Worm (Caenorhabditis elegans) whole organism, young adult: ENCODE data around the gene gldi-2.

Experiments
- D2030.7 ChIP-seq: fragments of 200-800 bp; sonication (Bioruptor generic); IDR thresholded peaks from 2 replicates; pipeline ENCODE4 v1.3.6; 2022; ENCODE audit warnings: missing genetic modification reagents, missing genetic modification characterization, missing compliant biosample characterization
- F10E7.11 ChIP-seq: sonication (generic microtip); optimal IDR thresholded peaks from 2 replicates; lab custom pipeline; 2017; ENCODE audit warnings: mild to moderate bottlenecking, missing genetic modification characterization, moderate library complexity, missing compliant biosample characterization
- F23B12.7 ChIP-seq: sonication (generic microtip); optimal IDR thresholded peaks from 2 replicates; lab custom pipeline; 2017; ENCODE audit warnings: missing genetic modification characterization, mild to moderate bottlenecking, missing compliant biosample characterization, antibody characterized with exemption, moderate library complexity; ENCODE audit not compliant: insufficient read depth
- F37B4.10 ChIP-seq: fragments of 200-800 bp; sonication (Bioruptor generic); IDR thresholded peaks from 2 replicates; pipeline ENCODE4 v1.3.6; 2022; ENCODE audit warnings: missing genetic modification characterization, missing compliant biosample characterization
- F57C9.4 ChIP-seq: sonication (generic microtip); optimal IDR thresholded peaks from 2 replicates; lab custom pipeline; 2017; ENCODE audit warnings: mild to moderate bottlenecking, missing genetic modification characterization, missing compliant biosample characterization
- K12H6.12 ChIP-seq: fragments of 200-800 bp; sonication (Bioruptor generic); optimal IDR thresholded peaks from 2 replicates; lab custom pipeline; 2018; ENCODE audit warnings: mild to moderate bottlenecking, missing genetic modification characterization, missing compliant biosample characterization
- Y53G8AR.9 ChIP-seq: fragments of 200-800 bp; sonication (Bioruptor generic); conservative IDR thresholded peaks from 2 replicates; pipeline ENCODE4 v1.3.6; 2022; ENCODE audit warnings: missing genetic modification reagents, missing genetic modification characterization, missing compliant biosample characterization
- Y79H2A.3 ChIP-seq: fragments of 200-800 bp; sonication (Bioruptor generic); conservative IDR thresholded peaks from 2 replicates; pipeline ENCODE4 v1.3.6; 2022; ENCODE audit warnings: missing genetic modification reagents, missing genetic modification characterization, missing compliant biosample characterization
- aptf-2 ChIP-seq: fragments of 200-800 bp; sonication (Bioruptor generic); conservative IDR thresholded peaks from 2 replicates; pipeline ENCODE4 v1.3.6; 2022; ENCODE audit warnings: missing genetic modification reagents, missing genetic modification characterization, missing compliant biosample characterization
- atf-7 ChIP-seq: sonication (generic microtip); optimal IDR thresholded peaks from 2 replicates; lab custom pipeline; 2017; ENCODE audit warnings: mild to moderate bottlenecking, missing genetic modification characterization, missing compliant biosample characterization
- athp-1 ChIP-seq: sonication (generic microtip); optimal IDR thresholded peaks from 2 replicates; lab custom pipeline; 2017; ENCODE audit warnings: mild to moderate bottlenecking, missing genetic modification characterization, missing compliant biosample characterization
- attf-5 ChIP-seq: fragments of 200-800 bp; sonication (Bioruptor generic); optimal IDR thresholded peaks from 2 replicates; lab custom pipeline; 2018; ENCODE audit warnings: mild to moderate bottlenecking, missing genetic modification characterization, missing compliant biosample characterization
- attf-6 ChIP-seq: fragments of 200-800 bp; sonication (Bioruptor generic); IDR thresholded peaks from 2 replicates; pipeline ENCODE4 v1.3.6; 2022; ENCODE audit warnings: missing genetic modification reagents, missing genetic modification characterization, missing compliant biosample characterization
- cebp-1 ChIP-seq, 2 experiments: fragments of 200-800 bp in 1 of 2; sonication (Bioruptor generic) in 1 of 2; sonication (generic microtip) in 1 of 2; IDR thresholded peaks in 1 of 2; optimal IDR thresholded peaks in 1 of 2; 2 replicates each; pipeline versions ENCODE4 v1.3.6 to Lab custom; 2017 to 2022; ENCODE audit warnings: missing compliant biosample characterization in 2 of 2, missing genetic modification characterization in 2 of 2, mild to moderate bottlenecking in 1 of 2, missing genetic modification reagents in 1 of 2, moderate library complexity in 1 of 2
- cebp-2 ChIP-seq: fragments of 200-800 bp; sonication (Bioruptor generic); IDR thresholded peaks from 2 replicates; pipeline ENCODE4 v1.3.6; 2022; ENCODE audit warnings: missing genetic modification characterization, missing compliant biosample characterization
- efl-1 ChIP-seq: fragments of 150-350 bp; optimal IDR thresholded peaks from 2 replicates; lab custom pipeline; 2014; ENCODE audit warnings: missing biosample characterization, missing genetic modification reagents, missing genetic modification characterization
- egl-44 ChIP-seq: fragments of 200-800 bp; sonication (Bioruptor generic); IDR thresholded peaks from 2 replicates; pipeline ENCODE4 v1.3.6; 2022; ENCODE audit warnings: missing genetic modification reagents, missing genetic modification characterization, missing compliant biosample characterization
- egrh-3 ChIP-seq: fragments of 200-800 bp; sonication (Bioruptor generic); IDR thresholded peaks from 2 replicates; pipeline ENCODE4 v1.3.6; 2022; ENCODE audit warnings: missing genetic modification reagents, missing genetic modification characterization, missing compliant biosample characterization
- fkh-3 ChIP-seq: sonication (generic microtip); optimal IDR thresholded peaks from 2 replicates; lab custom pipeline; 2016; ENCODE audit warnings: mild to moderate bottlenecking, missing genetic modification characterization, missing compliant biosample characterization
- him-1 ChIP-seq: sonication (generic microtip); optimal IDR thresholded peaks from 2 replicates; lab custom pipeline; 2016; ENCODE audit warnings: missing genotype, missing genetic modification reagents, missing genetic modification characterization, missing compliant biosample characterization
- hmg-1.2 ChIP-seq: fragments of 200-800 bp; sonication (Bioruptor generic); IDR thresholded peaks from 2 replicates; pipeline ENCODE4 v1.3.6; 2022; ENCODE audit warnings: missing genetic modification reagents, missing genetic modification characterization, missing compliant biosample characterization
- hrde-1 ChIP-seq: sonication (generic microtip); optimal IDR thresholded peaks from 2 replicates; lab custom pipeline; 2016; ENCODE audit warnings: missing genetic modification characterization, mild to moderate bottlenecking, missing compliant biosample characterization, moderate library complexity, missing genotype, missing genetic modification reagents, borderline replicate concordance
- let-607 ChIP-seq, 2 experiments: fragments of 200-800 bp in 1 of 2; sonication (Bioruptor generic) in 1 of 2; sonication (generic microtip) in 1 of 2; optimal IDR thresholded peaks; 2 replicates each; lab custom pipeline; 2016 to 2018; ENCODE audit warnings: mild to moderate bottlenecking in 2 of 2, missing compliant biosample characterization in 2 of 2, missing genetic modification characterization in 2 of 2, moderate library complexity in 2 of 2, missing genotype in 1 of 2
- mcd-1 ChIP-seq: fragments of 200-800 bp; sonication (Bioruptor generic); IDR thresholded peaks from 2 replicates; pipeline ENCODE4 v1.3.6; 2022; ENCODE audit warnings: missing genetic modification reagents, missing genetic modification characterization, missing compliant biosample characterization
- mes-4 ChIP-seq: sonication (generic microtip); optimal IDR thresholded peaks from 2 replicates; lab custom pipeline; 2016; ENCODE audit warnings: missing genotype, missing genetic modification characterization, missing compliant biosample characterization
- nhr-120 ChIP-seq: fragments of 200-800 bp; sonication (Bioruptor generic); IDR thresholded peaks from 2 replicates; pipeline ENCODE4 v1.3.6; 2022; ENCODE audit warnings: missing genetic modification characterization, missing compliant biosample characterization
- nhr-27 ChIP-seq: fragments of 200-800 bp; sonication (Bioruptor generic); optimal IDR thresholded peaks from 2 replicates; lab custom pipeline; 2018; ENCODE audit warnings: mild to moderate bottlenecking, missing genetic modification characterization, moderate library complexity, missing compliant biosample characterization
- nhr-80 ChIP-seq: sonication (generic microtip); optimal IDR thresholded peaks from 2 replicates; lab custom pipeline; 2016; ENCODE audit warnings: missing genetic modification characterization, missing compliant biosample characterization
- nhr-90 ChIP-seq: sonication (generic microtip); optimal IDR thresholded peaks from 2 replicates; lab custom pipeline; 2016; ENCODE audit warnings: missing genotype, mild to moderate bottlenecking, missing genetic modification characterization, missing compliant biosample characterization
- pbrm-1 ChIP-seq: fragments of 200-800 bp; sonication (Bioruptor generic); IDR thresholded peaks from 2 replicates; pipeline ENCODE4 v1.3.6; 2022; ENCODE audit warnings: missing genetic modification reagents, missing genetic modification characterization, missing compliant biosample characterization
- rcor-1 ChIP-seq: fragments of 200-800 bp; sonication (Bioruptor generic); IDR thresholded peaks from 2 replicates; pipeline ENCODE4 v1.3.6; 2022; ENCODE audit warnings: missing genetic modification reagents, missing genetic modification characterization, missing compliant biosample characterization
- rec-8 ChIP-seq, 2 experiments: sonication (generic microtip); optimal IDR thresholded peaks; 2 replicates each; lab custom pipeline; 2016; ENCODE audit warnings: mild to moderate bottlenecking in 2 of 2, missing genetic modification characterization in 2 of 2, missing genetic modification reagents in 2 of 2, missing genotype in 2 of 2, missing biosample characterization in 1 of 2, missing compliant biosample characterization in 1 of 2, moderate library complexity in 1 of 2
- sea-2 ChIP-seq: fragments of 200-800 bp; sonication (Bioruptor generic); IDR thresholded peaks from 2 replicates; pipeline ENCODE4 v1.3.6; 2022; ENCODE audit warnings: missing genetic modification characterization, missing compliant biosample characterization
- snpc-1.1 ChIP-seq: sonication (generic microtip); optimal IDR thresholded peaks from 2 replicates; lab custom pipeline; 2017; ENCODE audit warnings: missing genetic modification characterization, mild to moderate bottlenecking, missing compliant biosample characterization, antibody characterized with exemption, moderate library complexity, missing genotype, missing genetic modification reagents; ENCODE audit not compliant: insufficient read depth
- snpc-1.3 ChIP-seq: sonication (generic microtip); optimal IDR thresholded peaks from 2 replicates; lab custom pipeline; 2017; ENCODE audit warnings: missing genetic modification characterization, mild to moderate bottlenecking, missing compliant biosample characterization, antibody characterized with exemption, moderate library complexity, missing genotype, missing genetic modification reagents; ENCODE audit not compliant: insufficient read depth
- somi-1 ChIP-seq: fragments of 200-800 bp; sonication (Bioruptor generic); optimal IDR thresholded peaks from 2 replicates; lab custom pipeline; 2018; ENCODE audit warnings: mild to moderate bottlenecking, missing genetic modification characterization, missing compliant biosample characterization
- unc-130 ChIP-seq: sonication (generic microtip); optimal IDR thresholded peaks from 2 replicates; lab custom pipeline; 2016; ENCODE audit warnings: missing genetic modification reagents, missing genetic modification characterization, missing compliant biosample characterization
- unc-62 ChIP-seq: fragments of 150-350 bp; optimal IDR thresholded peaks from 2 replicates; lab custom pipeline; 2014; ENCODE audit warnings: missing biosample characterization, missing genetic modification reagents, missing genetic modification characterization
- xnd-1 ChIP-seq: sonication (generic microtip); optimal IDR thresholded peaks from 2 replicates; lab custom pipeline; 2016; ENCODE audit warnings: missing genotype, missing genetic modification reagents, missing genetic modification characterization, missing compliant biosample characterization
- zfh-2 ChIP-seq: fragments of 200-800 bp; sonication (Bioruptor generic); conservative IDR thresholded peaks from 2 replicates; pipeline ENCODE4 v1.3.6; 2022; ENCODE audit warnings: missing genetic modification reagents, missing genetic modification characterization, missing compliant biosample characterization
- ztf-18 ChIP-seq: sonication (generic microtip); optimal IDR thresholded peaks from 2 replicates; lab custom pipeline; 2016; ENCODE audit warnings: missing genotype, mild to moderate bottlenecking, missing genetic modification characterization, missing compliant biosample characterization
- ztf-22 ChIP-seq: fragments of 200-800 bp; sonication (Bioruptor generic); optimal IDR thresholded peaks from 2 replicates; lab custom pipeline; 2018; ENCODE audit warnings: mild to moderate bottlenecking, missing genetic modification characterization, moderate library complexity, missing compliant biosample characterization
- ztf-25 ChIP-seq: fragments of 200-800 bp; sonication (Bioruptor generic); IDR thresholded peaks from 2 replicates; pipeline ENCODE4 v1.3.6; 2022; ENCODE audit warnings: missing genetic modification reagents, missing genetic modification characterization, missing compliant biosample characterization

gldi-2 gene

DNA sequence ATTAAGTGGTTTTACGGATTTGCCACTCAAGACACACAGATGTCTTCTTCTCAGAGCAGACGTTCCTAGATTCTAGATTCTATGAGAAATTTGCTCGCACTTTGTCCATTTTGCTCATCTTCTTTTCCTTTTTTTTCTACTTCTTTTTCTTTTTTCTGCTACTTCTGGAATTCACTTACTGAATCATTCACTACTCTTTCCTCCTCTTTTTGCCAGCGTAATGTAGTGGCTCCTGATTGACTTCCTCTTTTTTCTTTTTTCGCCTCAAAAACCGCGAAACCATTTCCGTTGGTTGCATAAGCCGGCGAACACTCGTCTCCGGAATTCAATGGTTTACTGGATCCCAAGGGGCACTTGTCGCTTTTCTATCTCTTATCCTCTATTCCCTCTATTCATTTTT, 49.0 kb downstream of the gldi-2 start:
- TF ChIP-seq mes-4 (no peak), ztf-18 (tag; lab: Kevin White, UChicago) (no peak), ztf-25 (no peak), hrde-1 (tag; lab: Kevin White, UChicago) (no peak), him-1 (no peak), hmg-1.2 (GFP tag; lab: Robert Waterston, UW) (no peak)

DNA sequence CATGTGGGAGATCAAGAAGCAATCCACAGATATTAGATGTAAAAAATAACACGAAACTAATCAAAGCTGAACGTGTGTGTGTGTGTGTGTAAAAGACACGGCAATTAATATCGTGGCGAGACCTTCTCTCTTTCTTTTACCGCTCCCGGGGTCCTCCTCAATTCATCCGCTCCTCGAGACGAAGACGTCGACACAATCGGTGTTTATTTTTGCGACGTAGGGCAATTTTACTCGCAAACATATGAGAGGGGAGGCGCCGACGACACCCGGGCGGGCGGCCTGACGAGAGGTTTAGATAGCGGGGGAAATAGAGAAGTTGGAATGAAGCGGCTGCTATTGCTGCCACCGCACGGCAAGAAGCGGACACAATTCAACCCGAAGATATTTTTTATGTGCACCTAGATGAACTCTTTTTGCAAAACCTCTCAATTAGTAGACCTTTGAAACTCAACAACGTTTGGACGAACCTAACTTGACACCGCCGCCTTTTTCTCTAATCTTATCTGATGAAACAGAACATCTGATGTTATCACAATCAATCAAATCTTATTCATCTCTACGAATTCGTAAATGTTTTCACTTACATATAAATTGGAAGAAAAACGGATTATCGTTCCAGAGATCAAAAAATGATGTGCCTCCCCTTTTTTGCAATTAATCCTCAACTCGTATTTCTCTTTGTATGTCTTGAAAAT, 49.6 kb downstream of the gldi-2 start:
- TF ChIP-seq zfh-2 (peak; percentile 50; the same call in 1 of the 2 replicates), unc-62 (GFP tag; lab: Kevin White, UChicago) (no peak)

DNA sequence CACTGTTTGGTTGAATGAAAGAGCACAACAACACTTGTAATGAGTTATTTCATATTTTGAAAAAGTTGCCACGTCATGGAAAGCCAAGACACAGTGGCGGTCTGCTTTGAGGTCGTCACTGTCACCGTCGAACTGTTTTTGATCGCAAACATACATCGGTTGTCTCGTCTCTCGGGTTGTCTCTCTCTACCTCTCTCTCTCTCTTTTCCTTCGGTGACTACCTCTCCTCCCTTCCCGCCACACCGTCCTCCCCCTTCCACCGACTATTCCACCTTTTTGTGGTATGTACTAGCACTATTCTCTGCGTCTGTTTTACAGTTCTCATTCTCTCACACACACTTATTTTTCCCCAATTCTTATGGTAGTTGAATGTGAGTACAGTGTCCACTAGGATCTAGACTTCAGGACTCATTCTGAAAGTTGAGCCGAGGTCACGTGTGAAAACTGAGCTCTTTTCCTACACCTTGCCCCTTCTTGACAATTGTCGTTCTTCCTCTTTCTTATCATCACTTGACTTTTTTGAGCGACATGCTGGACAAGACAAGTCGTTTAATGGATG, 50.6 kb downstream of the gldi-2 start:
- TF ChIP-seq efl-1 (GFP tag; lab: Kevin White, UChicago) = no peak
- peak; percentile 16 for TF ChIP-seq nhr-90 (tag; lab: Kevin White, UChicago)
- no peak for TF ChIP-seq F37B4.10 (GFP tag; lab: Robert Waterston, UW)
- no peak for TF ChIP-seq attf-6 (GFP tag; lab: Robert Waterston, UW)
- TF ChIP-seq nhr-80 (tag; lab: Kevin White, UChicago) = peak; percentile 87
- TF ChIP-seq fkh-3 (tag; lab: Kevin White, UChicago) = no peak
- no peak for TF ChIP-seq Y53G8AR.9 (GFP tag; lab: Robert Waterston, UW)
- no peak for TF ChIP-seq snpc-1.3
- TF ChIP-seq snpc-1.1 = no peak
- TF ChIP-seq rcor-1 (GFP tag; lab: Robert Waterston, UW) = no peak
- TF ChIP-seq hmg-1.2 (GFP tag; lab: Robert Waterston, UW) = peak; percentile 24; the same call in 1 of the 2 replicates
- TF ChIP-seq aptf-2 (GFP tag; lab: Robert Waterston, UW) = no peak
- no peak for TF ChIP-seq xnd-1 (tag; lab: Kevin White, UChicago)
- no peak for TF ChIP-seq nhr-27 (tag; lab: Kevin White, UChicago)
- no peak for TF ChIP-seq unc-130 (GFP tag; lab: Kevin White, UChicago)
- no peak for TF ChIP-seq mcd-1 (GFP tag; lab: Robert Waterston, UW)
- TF ChIP-seq D2030.7 = no peak
- no peak for TF ChIP-seq cebp-2 (GFP tag; lab: Robert Waterston, UW)
- no peak for TF ChIP-seq K12H6.12 (tag; lab: Kevin White, UChicago)
- TF ChIP-seq athp-1 (tag; lab: Kevin White, UChicago) = no peak
- peak; percentile 20 for TF ChIP-seq unc-62 (GFP tag; lab: Kevin White, UChicago)
- TF ChIP-seq Y79H2A.3 = no peak
- peak; percentile 5 for TF ChIP-seq atf-7 (tag; lab: Kevin White, UChicago)
- no peak for TF ChIP-seq somi-1
- TF ChIP-seq cebp-1 (GFP tag; IDR thresholded peaks at IDR 0.05; lab: Robert Waterston, UW) = no peak
- peak; percentile 45 for TF ChIP-seq cebp-1 (tag; optimal IDR thresholded peaks at IDR 0.05; lab: Kevin White, UChicago)
- no peak for TF ChIP-seq rec-8 (tag; optimal IDR thresholded peaks at IDR 0.05; lab: Kevin White, UChicago)
- TF ChIP-seq ztf-22 (GFP tag; lab: Kevin White, UChicago) = no peak
- TF ChIP-seq F57C9.4 (tag; lab: Kevin White, UChicago) = no peak
- TF ChIP-seq F23B12.7 = no peak
- no peak for TF ChIP-seq egl-44
- peak; percentile 34 for TF ChIP-seq attf-5
- peak; percentile 64 for TF ChIP-seq egrh-3
- no peak for TF ChIP-seq sea-2 (GFP tag; lab: Robert Waterston, UW)
- TF ChIP-seq pbrm-1 = no peak
- TF ChIP-seq F10E7.11 = no peak
- no peak for TF ChIP-seq let-607 (tag; optimal IDR thresholded peaks at IDR 0.05; lab: Kevin White, UChicago)
- TF ChIP-seq nhr-120 (GFP tag; lab: Robert Waterston, UW) = no peak
